Fruit fly (Drosophila melanogaster) whole organism, embryonic: ENCODE results near the gene Sws1.
A peak's percentile ranks its signal among the peaks of the same experiment; 100 is the strongest.

Experiments used
- BEAF-32 ChIP-seq: fragments of 200-800 bp; sonication (Bioruptor generic); optimal IDR thresholded peaks from 3 replicates; lab custom pipeline; 2017; ENCODE audit warnings: missing biosample characterization, missing genetic modification characterization, mild to moderate bottlenecking, moderate library complexity, missing genetic modification reagents
- Bgb ChIP-seq: fragments of 200-800 bp; sonication (Bioruptor generic); IDR thresholded peaks from 2 replicates; pipeline ENCODE4 v1.3.6; 2022; ENCODE audit warnings: missing biosample characterization, missing genetic modification characterization; ENCODE audit not compliant: partially characterized antibody
- C15 ChIP-seq: fragments of 200-800 bp; sonication (Bioruptor generic); IDR thresholded peaks from 3 replicates; pipeline ENCODE4 v1.3.6; 2022; ENCODE audit warnings: missing biosample characterization, missing genetic modification characterization
- CG11247 ChIP-seq: fragments of 200-800 bp; sonication (Bioruptor generic); IDR thresholded peaks from 2 replicates; pipeline ENCODE4 v1.3.6; 2022; ENCODE audit warnings: missing biosample characterization, missing genetic modification characterization
- CG11456 ChIP-seq: fragments of 200-800 bp; sonication (Bioruptor generic); IDR thresholded peaks from 3 replicates; pipeline ENCODE4 v1.3.6; 2022; ENCODE audit warnings: missing biosample characterization, missing genetic modification characterization
- CG12236 ChIP-seq: fragments of 200-800 bp; sonication (Bioruptor generic); optimal IDR thresholded peaks from 2 replicates; lab custom pipeline; 2016; ENCODE audit warnings: missing biosample characterization, missing genetic modification characterization
- CG14441 ChIP-seq: fragments of 200-800 bp; sonication (Bioruptor generic); IDR thresholded peaks from 2 replicates; pipeline ENCODE4 v1.3.6; 2022; ENCODE audit warnings: missing biosample characterization, missing genetic modification characterization
- CG14710 ChIP-seq: fragments of 200-800 bp; sonication (Bioruptor generic); optimal IDR thresholded peaks from 3 replicates; lab custom pipeline; 2019; ENCODE audit warnings: missing biosample characterization, mild to moderate bottlenecking, missing genetic modification characterization, moderate library complexity
- CG1529 ChIP-seq: fragments of 200-800 bp; sonication (Bioruptor generic); optimal IDR thresholded peaks from 3 replicates; lab custom pipeline; 2018; ENCODE audit warnings: missing biosample characterization, missing genetic modification characterization
- CG1647 ChIP-seq: fragments of 200-800 bp; sonication (Bioruptor generic); optimal IDR thresholded peaks from 3 replicates; lab custom pipeline; 2016; ENCODE audit warnings: missing biosample characterization, missing genetic modification characterization
- CG17912 ChIP-seq: fragments of 200-800 bp; sonication (Bioruptor generic); optimal IDR thresholded peaks from 2 replicates; lab custom pipeline; 2018; ENCODE audit warnings: missing biosample characterization, mild to moderate bottlenecking, missing genetic modification characterization
- CG2129 ChIP-seq: fragments of 200-800 bp; sonication (Bioruptor generic); IDR thresholded peaks from 2 replicates; pipeline ENCODE4 v1.3.6; 2022; ENCODE audit warnings: missing biosample characterization, missing genetic modification characterization; ENCODE audit not compliant: partially characterized antibody
- CG3163 ChIP-seq: fragments of 200-800 bp; sonication (Bioruptor generic); optimal IDR thresholded peaks from 3 replicates; lab custom pipeline; 2016; ENCODE audit warnings: missing biosample characterization, missing genetic modification characterization
- CG6175 ChIP-seq: fragments of 200-800 bp; sonication (Bioruptor generic); IDR thresholded peaks from 3 replicates; pipeline ENCODE4 v1.3.6; 2022; ENCODE audit warnings: missing biosample characterization, missing genetic modification characterization
- CG6654 ChIP-seq: fragments of 200-800 bp; sonication (Bioruptor generic); optimal IDR thresholded peaks from 2 replicates; lab custom pipeline; 2017; ENCODE audit warnings: missing biosample characterization, mild to moderate bottlenecking, missing genetic modification characterization
- CG6813 ChIP-seq: fragments of 200-800 bp; sonication (Bioruptor generic); optimal IDR thresholded peaks from 2 replicates; lab custom pipeline; 2017; ENCODE audit warnings: missing biosample characterization, missing genetic modification characterization, mild to moderate bottlenecking, moderate library complexity, missing genetic modification reagents
- CG7786 ChIP-seq: fragments of 200-800 bp; sonication (Bioruptor generic); optimal IDR thresholded peaks from 2 replicates; lab custom pipeline; 2016; ENCODE audit warnings: missing biosample characterization, missing genetic modification characterization
- CoRest ChIP-seq: fragments of 200-800 bp; sonication (Bioruptor generic); optimal IDR thresholded peaks from 3 replicates; lab custom pipeline; 2018; ENCODE audit warnings: missing biosample characterization, mild to moderate bottlenecking, missing genetic modification characterization, moderate library complexity
- Dek ChIP-seq: fragments of 200-800 bp; sonication (Bioruptor generic); optimal IDR thresholded peaks from 3 replicates; lab custom pipeline; 2019; ENCODE audit warnings: missing biosample characterization, mild to moderate bottlenecking, missing genetic modification characterization, moderate library complexity
- Doc2 ChIP-seq: fragments of 200-800 bp; sonication (Bioruptor generic); IDR thresholded peaks from 2 replicates; pipeline ENCODE4 v1.3.6; 2022; ENCODE audit warnings: missing biosample characterization, missing genetic modification characterization
- GATAe ChIP-seq: fragments of 200-800 bp; sonication (Bioruptor generic); conservative IDR thresholded peaks from 2 replicates; pipeline ENCODE4 v1.3.6; 2022; ENCODE audit warnings: missing biosample characterization, missing genetic modification characterization
- Max ChIP-seq: fragments of 200-800 bp; sonication (Bioruptor generic); optimal IDR thresholded peaks from 2 replicates; lab custom pipeline; 2016; ENCODE audit warnings: missing biosample characterization, mild to moderate bottlenecking, missing genetic modification characterization
- Oaz ChIP-seq: fragments of 200-800 bp; sonication (Bioruptor generic); IDR thresholded peaks from 2 replicates; pipeline ENCODE4 v1.3.6; 2022; ENCODE audit warnings: missing biosample characterization, missing genetic modification characterization
- Pdp1 ChIP-seq, 2 experiments: fragments of 200-800 bp; sonication (Bioruptor generic); optimal IDR thresholded peaks; 3 replicates each; lab custom pipeline; 2016; ENCODE audit warnings: missing biosample characterization in 2 of 2, missing genetic modification characterization in 2 of 2, mild to moderate bottlenecking in 1 of 2, moderate library complexity in 1 of 2
- Scr ChIP-seq: fragments of 200-800 bp; sonication (Bioruptor generic); IDR thresholded peaks from 2 replicates; pipeline ENCODE4 v1.3.6; 2022; ENCODE audit warnings: missing biosample characterization, missing genetic modification characterization; ENCODE audit not compliant: partially characterized antibody
- Sox100B ChIP-seq: fragments of 200-800 bp; sonication (Bioruptor generic); optimal IDR thresholded peaks from 3 replicates; lab custom pipeline; 2018; ENCODE audit warnings: missing biosample characterization, mild to moderate bottlenecking, missing genetic modification characterization
- Sox102F ChIP-seq: fragments of 200-800 bp; sonication (Bioruptor generic); optimal IDR thresholded peaks from 2 replicates; lab custom pipeline; 2018; ENCODE audit warnings: missing biosample characterization, mild to moderate bottlenecking, missing genetic modification characterization, moderate library complexity
- Ssrp ChIP-seq: fragments of 200-800 bp; sonication (Bioruptor generic); optimal IDR thresholded peaks from 2 replicates; lab custom pipeline; 2018; ENCODE audit warnings: missing biosample characterization, mild to moderate bottlenecking, missing genetic modification characterization, moderate library complexity
- Taf1 ChIP-seq: fragments of 200-800 bp; sonication (Bioruptor generic); IDR thresholded peaks from 2 replicates; pipeline ENCODE4 v1.3.6; 2022; ENCODE audit warnings: missing biosample characterization, missing genetic modification characterization
- ab ChIP-seq: fragments of 200-800 bp; sonication (Bioruptor generic); optimal IDR thresholded peaks from 2 replicates; lab custom pipeline; 2016; ENCODE audit warnings: missing biosample characterization, missing genetic modification characterization
- amos ChIP-seq: fragments of 200-800 bp; sonication (Bioruptor generic); IDR thresholded peaks from 2 replicates; pipeline ENCODE4 v1.3.6; 2022; ENCODE audit warnings: missing biosample characterization, missing genetic modification characterization; ENCODE audit not compliant: partially characterized antibody
- ato ChIP-seq: fragments of 200-800 bp; sonication (Bioruptor generic); IDR thresholded peaks from 2 replicates; pipeline ENCODE4 v1.3.6; 2022; ENCODE audit warnings: missing biosample characterization, missing genetic modification characterization; ENCODE audit not compliant: partially characterized antibody
- bcd ChIP-seq: fragments of 200-800 bp; sonication (Bioruptor generic); optimal IDR thresholded peaks from 2 replicates; lab custom pipeline; 2017; ENCODE audit warnings: missing biosample characterization, mild to moderate bottlenecking, missing genetic modification characterization
- crol ChIP-seq: fragments of 200-800 bp; sonication (Bioruptor generic); IDR thresholded peaks from 2 replicates; pipeline ENCODE4 v1.3.6; 2022; ENCODE audit warnings: missing biosample characterization, missing genetic modification characterization
- fru ChIP-seq: fragments of >200 bp; optimal IDR thresholded peaks from 2 replicates; lab custom pipeline; 2017
- fu2 ChIP-seq: fragments of 200-800 bp; sonication (Bioruptor generic); optimal IDR thresholded peaks from 2 replicates; lab custom pipeline; 2016; ENCODE audit warnings: missing biosample characterization, missing genetic modification characterization
- gcm2 ChIP-seq: fragments of 200-800 bp; sonication (Bioruptor generic); optimal IDR thresholded peaks from 2 replicates; lab custom pipeline; 2016; ENCODE audit warnings: missing biosample characterization, missing genetic modification characterization
- gem ChIP-seq: fragments of 200-800 bp; sonication (Bioruptor generic); optimal IDR thresholded peaks from 2 replicates; lab custom pipeline; 2019; ENCODE audit warnings: missing biosample characterization, mild to moderate bottlenecking, missing genetic modification characterization, moderate library complexity
- gsb ChIP-seq: fragments of 200-800 bp; sonication (Bioruptor generic); IDR thresholded peaks from 2 replicates; pipeline ENCODE4 v1.3.6; 2022; ENCODE audit warnings: missing biosample characterization, missing genetic modification characterization
- ham ChIP-seq: fragments of 200-800 bp; sonication (Bioruptor generic); IDR thresholded peaks from 2 replicates; pipeline ENCODE4 v1.3.6; 2022; ENCODE audit warnings: missing biosample characterization, missing genetic modification characterization
- mam ChIP-seq: fragments of 200-800 bp; sonication (Bioruptor generic); optimal IDR thresholded peaks from 3 replicates; lab custom pipeline; 2016; ENCODE audit warnings: missing biosample characterization, missing genetic modification characterization
- odd ChIP-seq: fragments of 200-800 bp; sonication (Bioruptor generic); optimal IDR thresholded peaks from 2 replicates; lab custom pipeline; 2017; ENCODE audit warnings: missing biosample characterization, mild to moderate bottlenecking, missing genetic modification characterization
- pzg ChIP-seq: fragments of 200-800 bp; sonication (Bioruptor generic); optimal IDR thresholded peaks from 3 replicates; lab custom pipeline; 2018; ENCODE audit warnings: missing biosample characterization, mild to moderate bottlenecking, missing genetic modification characterization, moderate library complexity
- ro ChIP-seq: fragments of 200-800 bp; sonication (Bioruptor generic); IDR thresholded peaks from 2 replicates; pipeline ENCODE4 v1.3.6; 2022; ENCODE audit warnings: missing biosample characterization, missing genetic modification characterization
- salm ChIP-seq: fragments of 200-800 bp; sonication (Bioruptor generic); optimal IDR thresholded peaks from 2 replicates; lab custom pipeline; 2018; ENCODE audit warnings: missing biosample characterization, mild to moderate bottlenecking, missing genetic modification characterization
- slp2 ChIP-seq: fragments of 200-800 bp; sonication (Bioruptor generic); optimal IDR thresholded peaks from 2 replicates; lab custom pipeline; 2016; ENCODE audit warnings: missing biosample characterization, missing genetic modification characterization
- ssp ChIP-seq: fragments of 200-800 bp; sonication (Bioruptor generic); IDR thresholded peaks from 2 replicates; pipeline ENCODE4 v1.3.6; 2022; ENCODE audit warnings: missing biosample characterization, missing genetic modification characterization
- sug ChIP-seq: fragments of 200-800 bp; optimal IDR thresholded peaks from 2 replicates; lab custom pipeline; 2019; ENCODE audit warnings: missing biosample characterization, mild to moderate bottlenecking, missing genetic modification characterization, moderate library complexity
- twi ChIP-seq: fragments of 200-800 bp; optimal IDR thresholded peaks from 2 replicates; lab custom pipeline; 2019; ENCODE audit warnings: missing biosample characterization, mild to moderate bottlenecking, missing genetic modification characterization, moderate library complexity
- wdn ChIP-seq: fragments of 200-800 bp; sonication (Bioruptor generic); IDR thresholded peaks from 2 replicates; pipeline ENCODE4 v1.3.6; 2022; ENCODE audit warnings: missing biosample characterization, missing genetic modification characterization
- wor ChIP-seq: fragments of 200-800 bp; sonication (Bioruptor generic); IDR thresholded peaks from 2 replicates; pipeline ENCODE4 v1.3.6; 2022; ENCODE audit warnings: missing biosample characterization, missing genetic modification characterization
- zfh2 ChIP-seq: fragments of 200-800 bp; sonication (Bioruptor generic); optimal IDR thresholded peaks from 2 replicates; lab custom pipeline; 2016; ENCODE audit warnings: missing biosample characterization, missing genetic modification characterization

The Sws1 gene

dm6 chr2L:2528097-2528496, 46.8 kb downstream of the Sws1 start (continued):
- peak; percentile 10 for TF ChIP-seq CG6813 (GFP tag; lab: Kevin White, UChicago)
- TF ChIP-seq wor (GFP tag; lab: Robert Waterston, UW) = no peak
- TF ChIP-seq ro (GFP tag; lab: Robert Waterston, UW) = no peak
- no peak for TF ChIP-seq pzg (GFP tag; lab: Kevin White, UChicago)
- no peak for TF ChIP-seq ab (GFP tag; lab: Kevin White, UChicago)
- TF ChIP-seq crol (GFP tag; lab: Robert Waterston, UW) = no peak
- no peak for TF ChIP-seq Scr (GFP tag; lab: Robert Waterston, UW)
- TF ChIP-seq Doc2 = no peak
- TF ChIP-seq fu2 (GFP tag; lab: Kevin White, UChicago) = no peak
- no peak for TF ChIP-seq wdn (GFP tag; lab: Robert Waterston, UW)
- TF ChIP-seq C15 (GFP tag; lab: Robert Waterston, UW) = no peak
- no peak for TF ChIP-seq twi
- TF ChIP-seq mam (GFP tag; lab: Kevin White, UChicago) = peak; percentile 6
- no peak for TF ChIP-seq bcd
- TF ChIP-seq Oaz (GFP tag; lab: Robert Waterston, UW) = no peak
- no peak for TF ChIP-seq Pdp1 (GFP tag; optimal IDR thresholded peaks at IDR 0.05; lab: Kevin White, UChicago)
- TF ChIP-seq CG6175 (GFP tag; lab: Robert Waterston, UW) = no peak
- TF ChIP-seq Bgb (GFP tag; lab: Robert Waterston, UW) = no peak
- TF ChIP-seq CG7786 (GFP tag; lab: Kevin White, UChicago) = no peak
- no peak for TF ChIP-seq Max
- no peak for TF ChIP-seq CG11247 (GFP tag; lab: Robert Waterston, UW)
- peak; percentile 23 for TF ChIP-seq Sox102F
- no peak for TF ChIP-seq CG12236 (GFP tag; lab: Kevin White, UChicago)
- no peak for TF ChIP-seq GATAe (GFP tag; lab: Robert Waterston, UW)
- no peak for TF ChIP-seq CG14710 (tag; lab: Kevin White, UChicago)
- TF ChIP-seq fru = no peak
- TF ChIP-seq CG6654 (GFP tag; lab: Kevin White, UChicago) = no peak
- TF ChIP-seq zfh2 (GFP tag; lab: Kevin White, UChicago) = no peak
- peak; percentile 42 for TF ChIP-seq gem (tag; lab: Kevin White, UChicago)
- TF ChIP-seq CG1529 (GFP tag; lab: Kevin White, UChicago) = no peak
- TF ChIP-seq CG3163 (GFP tag; lab: Kevin White, UChicago) = no peak
- TF ChIP-seq Taf1 (GFP tag; lab: Robert Waterston, UW) = no peak
- TF ChIP-seq Sox100B (GFP tag; lab: Kevin White, UChicago) = no peak
- no peak for TF ChIP-seq Ssrp (tag; lab: Kevin White, UChicago)
- no peak for TF ChIP-seq gcm2 (GFP tag; lab: Kevin White, UChicago)
- TF ChIP-seq gsb (GFP tag; lab: Robert Waterston, UW) = no peak
- TF ChIP-seq ssp (GFP tag; lab: Robert Waterston, UW) = no peak
- no peak for TF ChIP-seq sug
- TF ChIP-seq ham (GFP tag; lab: Robert Waterston, UW) = no peak
- no peak for TF ChIP-seq CG14441 (GFP tag; lab: Robert Waterston, UW)
- no peak for TF ChIP-seq ato (GFP tag; lab: Robert Waterston, UW)
- no peak for TF ChIP-seq Dek
- no peak for TF ChIP-seq CG17912
- TF ChIP-seq CG1647 = no peak
- no peak for TF ChIP-seq BEAF-32 (GFP tag; lab: Kevin White, UChicago)
- TF ChIP-seq odd (GFP tag; lab: Kevin White, UChicago) = no peak
- no peak for TF ChIP-seq amos (GFP tag; lab: Robert Waterston, UW)
- no peak for TF ChIP-seq salm
- TF ChIP-seq CG2129 (GFP tag; lab: Robert Waterston, UW) = no peak
- peak; percentile 40; the same call in 1 of the 3 replicates for TF ChIP-seq CG11456
- peak; percentile 8 for TF ChIP-seq CoRest (tag; lab: Kevin White, UChicago)
- no peak for TF ChIP-seq slp2
